Worm (Caenorhabditis elegans) whole organism, L3 larva: ENCODE results near the gene Y75B8A.19.

Source experiments
- ZK546.5 ChIP-seq: sonication (generic microtip); optimal IDR thresholded peaks from 2 replicates; lab custom pipeline; 2017; ENCODE audit warnings: missing biosample characterization, missing genetic modification characterization
- ceh-9 ChIP-seq: sonication (generic microtip); optimal IDR thresholded peaks from 2 replicates; lab custom pipeline; 2018; ENCODE audit warnings: missing biosample characterization, missing genetic modification characterization
- egl-27 ChIP-seq: sonication (generic microtip); optimal IDR thresholded peaks from 4 replicates; lab custom pipeline; 2017; ENCODE audit warnings: missing biosample characterization, missing genetic modification reagents, missing genetic modification characterization
- elt-3 ChIP-seq, 3 experiments: fragments of 150-350 bp in 1 of 3; sonication (generic microtip) in 2 of 3; optimal IDR thresholded peaks; 2 replicates in 2 of 3; 4 replicates in 1 of 3; lab custom pipeline; 2014 to 2017; ENCODE audit warnings: missing biosample characterization in 3 of 3, missing genetic modification characterization in 3 of 3
- fkh-10 ChIP-seq: sonication (generic microtip); optimal IDR thresholded peaks from 2 replicates; lab custom pipeline; 2017; ENCODE audit warnings: missing biosample characterization, missing genetic modification reagents, missing genetic modification characterization
- mdl-1 ChIP-seq: fragments of 150-350 bp; optimal IDR thresholded peaks from 2 replicates; lab custom pipeline; 2014; ENCODE audit warnings: missing biosample characterization, missing genetic modification characterization
- nhr-237 ChIP-seq: fragments of 150-350 bp; optimal IDR thresholded peaks from 2 replicates; lab custom pipeline; 2014; ENCODE audit warnings: missing biosample characterization, missing genetic modification characterization
- skn-1 ChIP-seq: fragments of 150-350 bp; optimal IDR thresholded peaks from 2 replicates; lab custom pipeline; 2014; ENCODE audit warnings: missing biosample characterization, missing genetic modification characterization
- tbx-2 ChIP-seq: sonication (generic microtip); optimal IDR thresholded peaks from 2 replicates; lab custom pipeline; 2016; ENCODE audit warnings: mild to moderate bottlenecking, missing genetic modification characterization, missing compliant biosample characterization
- ztf-11 ChIP-seq: fragments of 150-350 bp; optimal IDR thresholded peaks from 2 replicates; lab custom pipeline; 2014; ENCODE audit warnings: missing biosample characterization, missing genetic modification characterization
- ztf-4 ChIP-seq: fragments of 150-350 bp; optimal IDR thresholded peaks from 2 replicates; lab custom pipeline; 2014; ENCODE audit warnings: missing biosample characterization, missing genetic modification characterization

DNA sequence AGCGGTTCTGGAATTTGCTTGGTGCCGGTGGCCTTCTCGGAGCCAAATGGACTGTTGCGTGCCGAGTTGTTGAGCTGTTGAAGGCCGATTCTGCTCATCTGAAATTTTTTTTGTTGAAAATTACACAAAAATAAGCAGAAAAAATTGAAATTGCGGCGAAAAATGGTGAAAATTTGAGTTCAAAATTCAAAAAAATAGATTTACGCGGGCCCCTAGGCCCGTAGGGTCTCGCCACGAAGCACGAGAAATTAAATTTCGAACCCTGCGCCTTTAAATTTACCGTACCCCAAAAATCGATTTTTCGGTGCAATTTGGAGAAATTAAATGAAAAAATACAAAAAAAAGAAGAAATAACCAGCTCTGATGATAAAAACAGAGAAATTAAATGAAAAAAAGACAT lies 1.2 kb upstream of the Y75B8A.19 start, which contains the start of gene gmn-1:
- TF ChIP-seq ztf-11 (tag; lab: Kevin White, UChicago): no peak
- no peak for TF ChIP-seq tbx-2
- no peak for TF ChIP-seq skn-1 (tag; lab: Kevin White, UChicago)
- no peak for TF ChIP-seq ceh-9 (tag; lab: Kevin White, UChicago)
- no peak for TF ChIP-seq nhr-237 (tag; lab: Kevin White, UChicago)
- TF ChIP-seq ZK546.5: no peak
- no peak for TF ChIP-seq egl-27 (tag; lab: Kevin White, UChicago)
- TF ChIP-seq mdl-1: no peak
- no peak for TF ChIP-seq elt-3 (tag; optimal IDR thresholded peaks at IDR 0.05; lab: Kevin White, UChicago)
- no peak for TF ChIP-seq fkh-10 (GFP tag; lab: Kevin White, UChicago)
- no peak for TF ChIP-seq ztf-4 (tag; lab: Kevin White, UChicago)
